Fruit fly (Drosophila melanogaster) whole organism, adult: ENCODE results near the gene salm.

Source experiments
- CG11617 ChIP-seq: fragments of 200-800 bp; sonication (Bioruptor generic); optimal IDR thresholded peaks from 2 replicates; lab custom pipeline; 2017; ENCODE audit warnings: mild to moderate bottlenecking, missing biosample characterization, missing genetic modification reagents, missing genetic modification characterization
- CG12768 ChIP-seq: fragments of 200-800 bp; sonication (Bioruptor generic); optimal IDR thresholded peaks from 2 replicates; lab custom pipeline; 2017; ENCODE audit warnings: missing biosample characterization, missing genetic modification characterization, mild to moderate bottlenecking, moderate library complexity, missing genetic modification reagents
- CG14711 ChIP-seq: fragments of 200-800 bp; sonication (Bioruptor generic); optimal IDR thresholded peaks from 2 replicates; lab custom pipeline; 2018; ENCODE audit warnings: missing biosample characterization, mild to moderate bottlenecking, missing genetic modification characterization, moderate library complexity
- CG5204 ChIP-seq: fragments of 200-800 bp; sonication (Bioruptor generic); optimal IDR thresholded peaks from 2 replicates; lab custom pipeline; 2016; ENCODE audit warnings: missing biosample characterization, missing genetic modification characterization
- Crg-1 ChIP-seq: fragments of 200-800 bp; sonication (Bioruptor generic); optimal IDR thresholded peaks from 2 replicates; lab custom pipeline; 2016; ENCODE audit warnings: missing biosample characterization, missing genetic modification characterization
- Mnt ChIP-seq: fragments of 200-800 bp; sonication (Bioruptor generic); optimal IDR thresholded peaks from 2 replicates; lab custom pipeline; 2016; ENCODE audit warnings: missing biosample characterization, mild to moderate bottlenecking, missing genetic modification characterization
- bab1 ChIP-seq: fragments of 200-800 bp; sonication (Bioruptor generic); optimal IDR thresholded peaks from 3 replicates; lab custom pipeline; 2019; ENCODE audit warnings: missing biosample characterization, mild to moderate bottlenecking, missing genetic modification characterization, moderate library complexity
- kay ChIP-seq: fragments of 200-800 bp; sonication (Bioruptor generic); peaks from one replicate; lab custom pipeline; 2016; ENCODE audit warnings: missing biosample characterization, missing genetic modification characterization, borderline replicate concordance
- ovo ChIP-seq: fragments of 200-800 bp; sonication (Bioruptor generic); optimal IDR thresholded peaks from 2 replicates; lab custom pipeline; 2016; ENCODE audit warnings: missing biosample characterization, missing genetic modification characterization
- pad ChIP-seq: fragments of 200-800 bp; sonication (Bioruptor generic); optimal IDR thresholded peaks from 3 replicates; lab custom pipeline; 2017; ENCODE audit warnings: missing biosample characterization, missing genetic modification characterization, mild to moderate bottlenecking, moderate library complexity, missing genetic modification reagents
- toe ChIP-seq: fragments of 200-800 bp; sonication (Bioruptor generic); optimal IDR thresholded peaks from 2 replicates; lab custom pipeline; 2016; ENCODE audit warnings: missing biosample characterization, missing genetic modification characterization

DNA sequence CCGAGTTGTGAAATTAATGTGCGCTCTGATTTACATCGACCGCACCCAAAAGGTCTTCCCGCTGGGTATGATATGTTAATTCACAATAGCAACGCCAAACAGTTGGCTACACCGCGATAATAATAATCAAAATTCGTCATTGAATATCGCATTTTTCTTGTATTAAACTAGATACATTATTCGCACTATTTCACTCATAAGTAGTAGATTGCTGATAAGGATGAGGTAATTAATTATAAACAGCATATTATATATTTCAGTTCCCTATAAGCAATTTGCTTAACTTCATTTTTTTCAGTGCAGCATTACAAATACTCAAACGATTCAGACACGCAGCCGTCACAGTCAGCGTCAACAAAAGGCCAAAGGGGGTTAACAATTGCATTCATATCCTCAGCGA is 51.3 kb downstream of the salm start:
- TF ChIP-seq CG14711 (tag; lab: Kevin White, UChicago) (no peak), CG11617 (GFP tag; lab: Kevin White, UChicago) (no peak), ovo (no peak), kay (GFP tag; lab: Kevin White, UChicago) (no peak), Crg-1 (GFP tag; lab: Kevin White, UChicago) (no peak), CG12768 (GFP tag; lab: Kevin White, UChicago) (no peak), Mnt (GFP tag; lab: Kevin White, UChicago) (no peak), pad (no peak), bab1 (no peak), toe (no peak), CG5204 (GFP tag; lab: Kevin White, UChicago) (no peak)
